Fruit fly (Drosophila melanogaster) whole organism, embryonic: Measurements from ENCODE around the gene Mrm2.
A peak's percentile ranks its signal among the peaks of the same experiment; 100 is the strongest.

Source experiments
- ATbp ChIP-seq: fragments of 200-800 bp; sonication (Bioruptor generic); optimal IDR thresholded peaks from 2 replicates; lab custom pipeline; 2017; ENCODE audit warnings: missing biosample characterization, mild to moderate bottlenecking, missing genetic modification characterization, missing genetic modification reagents
- Atf6 ChIP-seq: fragments of 200-800 bp; sonication (Bioruptor generic); IDR thresholded peaks from 2 replicates; pipeline ENCODE4 v1.3.6; 2022; ENCODE audit warnings: missing biosample characterization, missing genetic modification characterization
- B-H1 ChIP-seq: fragments of 200-800 bp; sonication (Bioruptor generic); IDR thresholded peaks from 3 replicates; pipeline ENCODE4 v1.3.6; 2022; ENCODE audit warnings: missing biosample characterization, missing genetic modification characterization
- CG10543 ChIP-seq: fragments of 200-800 bp; sonication (Bioruptor generic); optimal IDR thresholded peaks from 3 replicates; lab custom pipeline; 2017; ENCODE audit warnings: missing biosample characterization, mild to moderate bottlenecking, missing genetic modification characterization, moderate library complexity
- CG14014 ChIP-seq: fragments of 200-800 bp; sonication (Bioruptor generic); IDR thresholded peaks from 2 replicates; pipeline ENCODE4 v1.3.6; 2022; ENCODE audit warnings: missing biosample characterization, missing genetic modification characterization
- CG1603 ChIP-seq: fragments of 200-800 bp; sonication (Bioruptor generic); optimal IDR thresholded peaks from 2 replicates; lab custom pipeline; 2019; ENCODE audit warnings: missing biosample characterization, mild to moderate bottlenecking, missing genetic modification characterization, moderate library complexity
- CG1792 ChIP-seq: fragments of 200-800 bp; sonication (Bioruptor generic); optimal IDR thresholded peaks from 2 replicates; lab custom pipeline; 2016; ENCODE audit warnings: missing biosample characterization, missing genetic modification characterization
- CG31388 ChIP-seq: fragments of 200-800 bp; sonication (Bioruptor generic); optimal IDR thresholded peaks from 2 replicates; lab custom pipeline; 2016; ENCODE audit warnings: missing biosample characterization, missing genetic modification characterization
- CG3281 ChIP-seq: fragments of 200-800 bp; sonication (Bioruptor generic); optimal IDR thresholded peaks from 3 replicates; lab custom pipeline; 2017; ENCODE audit warnings: missing biosample characterization, mild to moderate bottlenecking, missing genetic modification characterization
- CG34224 ChIP-seq: fragments of 200-800 bp; sonication (Bioruptor generic); IDR thresholded peaks from 3 replicates; pipeline ENCODE4 v1.3.6; 2022; ENCODE audit warnings: missing biosample characterization, missing genetic modification characterization; ENCODE audit not compliant: partially characterized antibody
- CG3847 ChIP-seq: fragments of 200-800 bp; sonication (Bioruptor generic); IDR thresholded peaks from 2 replicates; pipeline ENCODE4 v1.3.6; 2022; ENCODE audit warnings: missing biosample characterization, missing genetic modification characterization
- CG4707 ChIP-seq: fragments of 200-800 bp; sonication (Bioruptor generic); optimal IDR thresholded peaks from 2 replicates; lab custom pipeline; 2018; ENCODE audit warnings: missing biosample characterization, mild to moderate bottlenecking, missing genetic modification characterization, moderate library complexity
- CG6854 ChIP-seq: fragments of 200-800 bp; sonication (Bioruptor generic); optimal IDR thresholded peaks from 3 replicates; lab custom pipeline; 2017; ENCODE audit warnings: missing biosample characterization, mild to moderate bottlenecking, missing genetic modification characterization
- CG7556 ChIP-seq: fragments of 200-800 bp; sonication (Bioruptor generic); optimal IDR thresholded peaks from 2 replicates; lab custom pipeline; 2017; ENCODE audit warnings: missing biosample characterization, mild to moderate bottlenecking, missing genetic modification characterization
- CG9876 ChIP-seq: fragments of 200-800 bp; sonication (Bioruptor generic); optimal IDR thresholded peaks from 2 replicates; lab custom pipeline; 2016; ENCODE audit warnings: missing biosample characterization, missing genetic modification characterization
- Dbx ChIP-seq: fragments of 200-800 bp; sonication (Bioruptor generic); IDR thresholded peaks from 3 replicates; pipeline ENCODE4 v1.3.6; 2022; ENCODE audit warnings: missing biosample characterization, missing genetic modification characterization
- Deaf1 ChIP-seq: fragments of 200-800 bp; optimal IDR thresholded peaks from 3 replicates; lab custom pipeline; 2019; ENCODE audit warnings: missing biosample characterization, mild to moderate bottlenecking, missing genetic modification characterization, moderate library complexity
- Doc3 ChIP-seq: fragments of 200-800 bp; sonication (Bioruptor generic); IDR thresholded peaks from 3 replicates; pipeline ENCODE4 v1.3.6; 2022; ENCODE audit warnings: missing biosample characterization, missing genetic modification characterization; ENCODE audit not compliant: partially characterized antibody
- Fer1 ChIP-seq: fragments of 200-800 bp; sonication (Bioruptor generic); optimal IDR thresholded peaks from 2 replicates; lab custom pipeline; 2017; ENCODE audit warnings: missing biosample characterization, mild to moderate bottlenecking, missing genetic modification characterization
- Gug ChIP-seq: fragments of 200-800 bp; sonication (Bioruptor generic); IDR thresholded peaks from 4 replicates; pipeline ENCODE4 v1.3.6; 2022; ENCODE audit warnings: missing biosample characterization, missing genetic modification characterization
- HLH4C ChIP-seq: fragments of 200-800 bp; sonication (Bioruptor generic); IDR thresholded peaks from 3 replicates; pipeline ENCODE4 v1.3.6; 2022; ENCODE audit warnings: missing biosample characterization, missing genetic modification characterization; ENCODE audit not compliant: partially characterized antibody
- Max ChIP-seq: fragments of 200-800 bp; sonication (Bioruptor generic); optimal IDR thresholded peaks from 2 replicates; lab custom pipeline; 2016; ENCODE audit warnings: missing biosample characterization, mild to moderate bottlenecking, missing genetic modification characterization
- Nf-YB ChIP-seq: fragments of 200-800 bp; sonication (Bioruptor generic); optimal IDR thresholded peaks from 3 replicates; lab custom pipeline; 2019; ENCODE audit warnings: missing biosample characterization, mild to moderate bottlenecking, missing genetic modification characterization, moderate library complexity
- Rfx ChIP-seq: fragments of 200-800 bp; sonication (Bioruptor generic); IDR thresholded peaks from 2 replicates; pipeline ENCODE4 v1.3.6; 2022; ENCODE audit warnings: missing biosample characterization, missing genetic modification characterization
- Sry-β ChIP-seq: fragments of 200-800 bp; sonication (Bioruptor generic); optimal IDR thresholded peaks from 2 replicates; lab custom pipeline; 2018; ENCODE audit warnings: missing biosample characterization, mild to moderate bottlenecking, missing genetic modification characterization, moderate library complexity
- Sry-δ ChIP-seq: fragments of 200-800 bp; sonication (Bioruptor generic); optimal IDR thresholded peaks from 2 replicates; lab custom pipeline; 2016; ENCODE audit warnings: missing biosample characterization, missing genetic modification characterization
- Tbp ChIP-seq: fragments of >200 bp; optimal IDR thresholded peaks from 2 replicates; lab custom pipeline; 2018; ENCODE audit warnings: missing biosample characterization, missing genetic modification characterization
- Xbp1 ChIP-seq: fragments of 200-800 bp; sonication (Bioruptor generic); optimal IDR thresholded peaks from 3 replicates; lab custom pipeline; 2016; ENCODE audit warnings: missing biosample characterization, mild to moderate bottlenecking, missing genetic modification characterization
- aop ChIP-seq: fragments of 200-800 bp; sonication (Bioruptor generic); IDR thresholded peaks from 2 replicates; pipeline ENCODE4 v1.3.6; 2022; ENCODE audit warnings: missing biosample characterization, missing genetic modification characterization
- ash1 ChIP-seq: fragments of 200-800 bp; sonication (Bioruptor generic); optimal IDR thresholded peaks from 2 replicates; lab custom pipeline; 2018; ENCODE audit warnings: missing biosample characterization, mild to moderate bottlenecking, missing genetic modification characterization
- bab2 ChIP-seq: fragments of 200-800 bp; sonication (Bioruptor generic); optimal IDR thresholded peaks from 2 replicates; lab custom pipeline; 2016; ENCODE audit warnings: missing biosample characterization, missing genetic modification characterization
- chinmo ChIP-seq: fragments of 200-800 bp; sonication (Bioruptor generic); IDR thresholded peaks from 4 replicates; pipeline ENCODE4 v1.3.6; 2022; ENCODE audit warnings: missing biosample characterization, missing genetic modification characterization; ENCODE audit not compliant: partially characterized antibody
- crp ChIP-seq, 2 experiments: fragments of 200-800 bp; sonication (Bioruptor generic); optimal IDR thresholded peaks; 2 replicates in 1 of 2; 3 replicates in 1 of 2; lab custom pipeline; 2017; ENCODE audit warnings: missing biosample characterization in 2 of 2, missing genetic modification characterization in 2 of 2, mild to moderate bottlenecking in 1 of 2, moderate library complexity in 1 of 2
- cwo ChIP-seq: fragments of 200-800 bp; sonication (Bioruptor generic); optimal IDR thresholded peaks from 3 replicates; lab custom pipeline; 2017; ENCODE audit warnings: missing biosample characterization, missing genetic modification characterization, mild to moderate bottlenecking, moderate library complexity, missing genetic modification reagents
- dan ChIP-seq: fragments of 200-800 bp; sonication (Bioruptor generic); IDR thresholded peaks from 2 replicates; pipeline ENCODE4 v1.3.6; 2022; ENCODE audit warnings: missing biosample characterization, missing genetic modification characterization
- dpn ChIP-seq, 2 experiments: fragments of 200-800 bp; sonication (Bioruptor generic); optimal IDR thresholded peaks; 3 replicates each; lab custom pipeline; 2016; ENCODE audit warnings: missing biosample characterization in 2 of 2, missing genetic modification characterization in 2 of 2
- fd102C ChIP-seq: fragments of 200-800 bp; sonication (Bioruptor generic); optimal IDR thresholded peaks from 2 replicates; lab custom pipeline; 2018; ENCODE audit warnings: missing biosample characterization, mild to moderate bottlenecking, missing genetic modification characterization, moderate library complexity
- gsb ChIP-seq: fragments of 200-800 bp; sonication (Bioruptor generic); IDR thresholded peaks from 2 replicates; pipeline ENCODE4 v1.3.6; 2022; ENCODE audit warnings: missing biosample characterization, missing genetic modification characterization
- lbe ChIP-seq: fragments of 200-800 bp; sonication (Bioruptor generic); optimal IDR thresholded peaks from 2 replicates; lab custom pipeline; 2016; ENCODE audit warnings: missing biosample characterization, mild to moderate bottlenecking, missing genetic modification characterization
- lola ChIP-seq, 3 experiments: fragments of >200 bp in 2 of 3; fragments of 200-800 bp in 1 of 3; sonication (Bioruptor generic) in 1 of 3; optimal IDR thresholded peaks; 2 replicates each; lab custom pipeline; 2017 to 2019; ENCODE audit warnings: missing biosample characterization in 3 of 3, missing genetic modification characterization in 3 of 3, mild to moderate bottlenecking in 1 of 3, moderate library complexity in 1 of 3
- pan ChIP-seq, 4 experiments: fragments of >200 bp in 3 of 4; fragments of 200-800 bp in 1 of 4; sonication (Bioruptor generic) in 1 of 4; optimal IDR thresholded peaks in 3 of 4; IDR thresholded peaks in 1 of 4; 2 replicates each; pipeline versions ENCODE4 v1.3.6 to Lab custom; 2017 to 2022; ENCODE audit warnings: missing biosample characterization in 2 of 4, missing genetic modification characterization in 2 of 4, mixed read lengths in 1 of 4
- so ChIP-seq: fragments of 200-800 bp; sonication (Bioruptor generic); IDR thresholded peaks from 3 replicates; pipeline ENCODE4 v1.3.6; 2022; ENCODE audit warnings: missing biosample characterization, missing genetic modification characterization
- sr ChIP-seq: fragments of 200-800 bp; sonication (Bioruptor generic); IDR thresholded peaks from 3 replicates; pipeline ENCODE4 v1.3.6; 2022; ENCODE audit warnings: missing biosample characterization, missing genetic modification characterization
- tio ChIP-seq: fragments of 200-800 bp; sonication (Bioruptor generic); optimal IDR thresholded peaks from 2 replicates; lab custom pipeline; 2017; ENCODE audit warnings: missing biosample characterization, missing genetic modification characterization, inconsistent platforms
- toy ChIP-seq: fragments of 200-800 bp; sonication (Bioruptor generic); IDR thresholded peaks from 2 replicates; pipeline ENCODE4 v1.3.6; 2022; ENCODE audit warnings: missing biosample characterization, missing genetic modification characterization
- vvl ChIP-seq: fragments of 200-800 bp; sonication (Bioruptor generic); IDR thresholded peaks from 2 replicates; pipeline ENCODE4 v1.3.6; 2022; ENCODE audit warnings: missing biosample characterization, missing genetic modification characterization
- wor ChIP-seq: fragments of 200-800 bp; sonication (Bioruptor generic); IDR thresholded peaks from 2 replicates; pipeline ENCODE4 v1.3.6; 2022; ENCODE audit warnings: missing biosample characterization, missing genetic modification characterization

Gene Mrm2

dm6 chr3R:19860996-19861719, at the start of gene Mrm2, which contains the start of gene Ire1 (continued):
- TF ChIP-seq wor (GFP tag; lab: Robert Waterston, UW) (peak; percentile 61), fd102C (GFP tag; lab: Kevin White, UChicago) (no peak), Sry-δ (peak; percentile 91), CG1792 (GFP tag; lab: Kevin White, UChicago) (peak; percentile 52), aop (GFP tag; lab: Robert Waterston, UW) (no peak), tio (GFP tag; lab: Kevin White, UChicago) (peak; percentile 49), CG6854 (GFP tag; lab: Kevin White, UChicago) (no peak), CG4707 (peak; percentile 84), Xbp1 (GFP tag; lab: Kevin White, UChicago) (peak; percentile 90), CG1603 (peak; percentile 94), Nf-YB (GFP tag; lab: Kevin White, UChicago) (peak; percentile 55), vvl (GFP tag; lab: Robert Waterston, UW) (peak; percentile 89), so (no peak), toy (no peak; the same call in 1 of the 2 replicates), Tbp (GFP tag; lab: Kevin White, UChicago) (no peak), CG10543 (GFP tag; lab: Kevin White, UChicago) (peak; percentile 66), CG34224 (peak; percentile 79), Deaf1 (tag; lab: Kevin White, UChicago) (peak; percentile 29), B-H1 (GFP tag; lab: Robert Waterston, UW) (0 out of 3 replicates have a peak, but pooled peaks have one; percentile 38), dpn (GFP tag; optimal IDR thresholded peaks at IDR 0.05; lab: Kevin White, UChicago) (peak; percentile 84 to 93), crp (GFP tag; optimal IDR thresholded peaks at IDR 0.05; lab: Kevin White, UChicago) (peak in 1 of 2 experiments; percentile 51), pan (optimal IDR thresholded peaks at IDR 0.05; lab: Kevin White, UChicago) (no peak), pan (GFP tag; optimal IDR thresholded peaks at IDR 0.05 in 1 of 2, IDR thresholded peaks at IDR 0.05 in 1 of 2) (peak in 1 of 2 experiments; percentile 78), Rfx (GFP tag; lab: Robert Waterston, UW) (peak; percentile 90), gsb (GFP tag; lab: Robert Waterston, UW) (peak; percentile 64; the same call in 1 of the 2 replicates), CG9876 (GFP tag; lab: Kevin White, UChicago) (peak; percentile 85), Dbx (GFP tag; lab: Robert Waterston, UW) (peak; percentile 83), dan (GFP tag; lab: Robert Waterston, UW) (0 out of 2 replicates have a peak, but pooled peaks have one; percentile 30), lola (GFP tag; optimal IDR thresholded peaks at IDR 0.05; lab: Kevin White, UChicago) (peak in 2 of 3 experiments; percentile 79 to 100), CG14014 (GFP tag; lab: Robert Waterston, UW) (peak; percentile 83), ATbp (GFP tag; lab: Kevin White, UChicago) (peak; percentile 12), Fer1 (GFP tag; lab: Kevin White, UChicago) (peak; percentile 57), bab2 (peak; percentile 92), CG3281 (GFP tag; lab: Kevin White, UChicago) (peak; percentile 38), Gug (peak; percentile 88), lbe (GFP tag; lab: Kevin White, UChicago) (peak; percentile 42), sr (GFP tag; lab: Robert Waterston, UW) (0 out of 3 replicates have a peak, but pooled peaks have one; percentile 3), HLH4C (GFP tag; lab: Robert Waterston, UW) (peak; percentile 74), Atf6 (GFP tag; lab: Robert Waterston, UW) (peak; percentile 64), CG7556 (GFP tag; lab: Kevin White, UChicago) (peak; percentile 46), ash1 (GFP tag; lab: Kevin White, UChicago) (no peak), chinmo (GFP tag; lab: Robert Waterston, UW) (peak; percentile 80; the same call in 1 of the 4 replicates), Sry-β (peak; percentile 54), cwo (GFP tag; lab: Kevin White, UChicago) (peak; percentile 53), Doc3 (GFP tag; lab: Robert Waterston, UW) (peak; percentile 62), CG3847 (peak; percentile 91), CG31388 (peak; percentile 63), Max (GFP tag; lab: Kevin White, UChicago) (peak; percentile 63)
